Fruit fly (Drosophila melanogaster) whole organism: ENCODE results near the gene Hsp67Ba.

Experiments used
- CG8478 ChIP-seq: fragments of >200 bp; optimal IDR thresholded peaks from 2 replicates; lab custom pipeline; 2018; ENCODE audit warnings: inconsistent platforms
- EcR ChIP-seq, 2 experiments: fragments of >200 bp; optimal IDR thresholded peaks; 2 replicates each; lab custom pipeline; 2017; ENCODE audit warnings: missing biosample characterization in 2 of 2, missing genetic modification characterization in 2 of 2, missing genetic modification reagents in 2 of 2
- usp ChIP-seq: fragments of >200 bp; optimal IDR thresholded peaks from 2 replicates; lab custom pipeline; 2017; ENCODE audit warnings: missing biosample characterization, missing genetic modification characterization, mixed read lengths

- TF ChIP-seq usp (GFP tag; lab: Kevin White, UChicago) (no peak), CG8478 (lab: Kevin White, UChicago) (no peak), EcR (GFP tag; optimal IDR thresholded peaks at IDR 0.05; lab: Kevin White, UChicago) (no peak)
Measured at dm6 chr3L:9410030-9410589, 30.8 kb upstream of the Hsp67Ba start.
